Worm (Caenorhabditis elegans): ENCODE measurements around the gene T21E8.4.

Gene T21E8.4

ce11 chrX:10870137-10870536 lies 10.5 kb upstream of the T21E8.4 start, which contains the start of gene pgp-7:
TSS of gene pgp-7 (minus strand) at chrX:10870237.
- no peak for TF ChIP-seq T23F11.4 (GFP tag; optimal IDR thresholded peaks at IDR 0.05)
- TF ChIP-seq ztf-16 (tag; optimal IDR thresholded peaks at IDR 0.05), result no peak
- no peak for TF ChIP-seq hlh-15 (tag; optimal IDR thresholded peaks at IDR 0.05)
- TF ChIP-seq ceh-24 (tag; optimal IDR thresholded peaks at IDR 0.05), result no peak
- TF ChIP-seq C38D4.7 (GFP tag; optimal IDR thresholded peaks at IDR 0.05), result no peak
- TF ChIP-seq ceh-14 (tag; optimal IDR thresholded peaks at IDR 0.05), result no peak
- no peak for TF ChIP-seq odd-2 (tag; optimal IDR thresholded peaks at IDR 0.05)
- TF ChIP-seq nhr-11 (tag; optimal IDR thresholded peaks at IDR 0.05), result no peak
- TF ChIP-seq ceh-9 (tag; optimal IDR thresholded peaks at IDR 0.05), result no peak
- TF ChIP-seq ceh-45 (GFP tag; IDR thresholded peaks at IDR 0.05), result no peak
- TF ChIP-seq ceh-34 (tag; optimal IDR thresholded peaks at IDR 0.05), result no peak
- no peak for TF ChIP-seq sox-4 (tag; optimal IDR thresholded peaks at IDR 0.05)
- TF ChIP-seq dmd-4 (tag; optimal IDR thresholded peaks at IDR 0.05; ENCODE audit: borderline replicate concordance), result no peak

- no peak for TF ChIP-seq rnt-1 (tag; optimal IDR thresholded peaks at IDR 0.05)
- TF ChIP-seq pha-4 (tag; optimal IDR thresholded peaks at IDR 0.05), result no peak
- TF ChIP-seq elt-2 (tag; optimal IDR thresholded peaks at IDR 0.05), result peak; percentile 70
Observed at ce11 chrX:10877138-10877743, 3.4 kb upstream of the T21E8.4 start, which contains the start of gene pgp-6. TSS of gene pgp-6 (minus strand) at chrX:10877425.

- TF ChIP-seq ttx-3 (tag; optimal IDR thresholded peaks at IDR 0.05) (no peak), ztf-16 (tag; optimal IDR thresholded peaks at IDR 0.05) (no peak), pag-3 (tag; optimal IDR thresholded peaks at IDR 0.05; ENCODE audit: borderline replicate concordance) (no peak), ceh-2 (tag; optimal IDR thresholded peaks at IDR 0.05) (no peak), fax-1 (tag; optimal IDR thresholded peaks at IDR 0.05) (no peak), hlh-15 (tag; optimal IDR thresholded peaks at IDR 0.05) (no peak)
Observed at ce11 chrX:10881984-10882383, 1.4 kb downstream of the T21E8.4 start, which contains the start of gene T21E8.6. TSS of gene T21E8.6 (plus strand) at chrX:10882284.

ce11 chrX:10883203-10883602 lies 2.6 kb downstream of the T21E8.4 start, which contains the start of gene T21E8.7:
TSS of gene T21E8.7 (plus strand) at chrX:10883503.
- TF ChIP-seq hlh-30 (tag; optimal IDR thresholded peaks at IDR 0.05; ENCODE audit: insufficient read depth) (no peak), nhr-11 (tag; optimal IDR thresholded peaks at IDR 0.05) (no peak), T23F11.4 (GFP tag; optimal IDR thresholded peaks at IDR 0.05) (no peak), pha-2 (tag; optimal IDR thresholded peaks at IDR 0.05) (no peak), lim-6 (tag; optimal IDR thresholded peaks at IDR 0.05) (no peak), zip-5 (tag; optimal IDR thresholded peaks at IDR 0.05) (no peak), ceh-18 (tag; optimal IDR thresholded peaks at IDR 0.05) (no peak), ceh-31 (tag; optimal IDR thresholded peaks at IDR 0.05) (no peak), sdc-2 (tag; optimal IDR thresholded peaks at IDR 0.05) (no peak)

ce11 chrX:10885872-10886271 lies 5.3 kb downstream of the T21E8.4 start, which contains the start of gene T21E8.5:
TSS of gene T21E8.5 (plus strand) at chrX:10886172.
- TF ChIP-seq pros-1 (tag; optimal IDR thresholded peaks at IDR 0.05) (no peak), pha-4 (tag; optimal IDR thresholded peaks at IDR 0.05) (no peak), dve-1 (tag; optimal IDR thresholded peaks at IDR 0.05) (no peak), pax-1 (tag; optimal IDR thresholded peaks at IDR 0.05) (no peak), nhr-232 (tag; optimal IDR thresholded peaks at IDR 0.05) (no peak), nfya-1 (tag; optimal IDR thresholded peaks at IDR 0.05) (no peak), Y22D7AL.16 (tag; optimal IDR thresholded peaks at IDR 0.05) (no peak), lim-6 (tag; optimal IDR thresholded peaks at IDR 0.05) (no peak), zip-5 (tag; optimal IDR thresholded peaks at IDR 0.05) (no peak), fkh-10 (GFP tag; optimal IDR thresholded peaks at IDR 0.05) (no peak), syd-9 (tag; optimal IDR thresholded peaks at IDR 0.05) (no peak), tbx-7 (tag; optimal IDR thresholded peaks at IDR 0.05) (no peak), mec-3 (tag; optimal IDR thresholded peaks at IDR 0.05; ENCODE audit: borderline replicate concordance) (no peak), pqm-1 (tag; optimal IDR thresholded peaks at IDR 0.05) (no peak)

Measured in whole organism, late embryonic.